Worm (Caenorhabditis elegans): ENCODE results near the gene phf-30.
A peak's percentile ranks its signal among the peaks of the same experiment; 100 is the strongest.

The phf-30 gene

DNA sequence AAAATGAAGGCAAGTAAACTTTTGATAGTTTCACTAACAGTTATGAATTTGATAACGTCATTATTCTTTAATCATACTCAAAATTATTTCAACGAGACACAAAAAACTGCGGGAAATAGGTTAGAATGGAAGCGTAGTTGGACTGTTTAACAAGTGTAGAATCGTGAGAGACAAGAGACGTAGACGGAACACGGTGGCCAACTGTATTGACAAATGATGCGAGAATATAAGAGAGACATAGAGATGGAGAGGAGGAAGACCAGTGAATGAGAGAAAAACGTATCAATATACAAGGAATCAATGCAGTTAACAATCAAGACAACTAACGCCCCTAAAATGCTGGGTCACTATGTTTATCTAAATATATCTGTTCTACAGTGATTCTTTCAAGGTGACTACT lies 23.2 kb upstream of the phf-30 start (continued):
- TF ChIP-seq unc-39 (tag; optimal IDR thresholded peaks at IDR 0.05) (no peak), Y5F2A.4 (GFP tag; optimal IDR thresholded peaks at IDR 0.05) (no peak), ceh-32 (tag; optimal IDR thresholded peaks at IDR 0.05; ENCODE audit: poor library complexity) (no peak), duxl-1 (tag; optimal IDR thresholded peaks at IDR 0.05; ENCODE audit: poor library complexity) (no peak), ZK337.2 (GFP tag; IDR thresholded peaks at IDR 0.05) (no peak), tag-97 (GFP tag; IDR thresholded peaks at IDR 0.05) (no peak), snpc-1.2 (GFP tag; IDR thresholded peaks at IDR 0.05) (no peak), nhr-28 (tag; optimal IDR thresholded peaks at IDR 0.05) (peak; percentile 88), nhr-77 (tag; optimal IDR thresholded peaks at IDR 0.05) (peak; percentile 23), madf-9 (GFP tag; conservative IDR thresholded peaks at IDR 0.05) (no peak), ceh-82 (tag; optimal IDR thresholded peaks at IDR 0.05) (no peak), unc-62 (GFP tag; optimal IDR thresholded peaks at IDR 0.05 in 1 of 2) (no peak), unc-62 (tag; optimal IDR thresholded peaks at IDR 0.05) (no peak), lsy-2 (tag; optimal IDR thresholded peaks at IDR 0.05) (peak in 1 of 2 experiments; percentile 24), zip-11 (GFP tag; IDR thresholded peaks at IDR 0.05) (no peak), set-16 (GFP tag; IDR thresholded peaks at IDR 0.05) (no peak), ctbp-1 (GFP tag; IDR thresholded peaks at IDR 0.05) (no peak), attf-4 (tag; optimal IDR thresholded peaks at IDR 0.05) (no peak), F10B5.3 (tag; optimal IDR thresholded peaks at IDR 0.05) (no peak), skn-1 (tag; optimal IDR thresholded peaks at IDR 0.05) (no peak), dve-1 (tag; optimal IDR thresholded peaks at IDR 0.05; ENCODE audit: insufficient read depth) (peak; percentile 69), madf-5 (GFP tag; IDR thresholded peaks at IDR 0.05) (no peak), ZK546.5 (tag; optimal IDR thresholded peaks at IDR 0.05) (no peak), daf-12 (tag; optimal IDR thresholded peaks at IDR 0.05) (no peak), mes-2 (tag; optimal IDR thresholded peaks at IDR 0.05; ENCODE audit: poor library complexity, severe bottlenecking) (no peak), lin-13 (GFP tag; optimal IDR thresholded peaks at IDR 0.05) (no peak), daf-19 (GFP tag; conservative IDR thresholded peaks at IDR 0.05) (no peak), spr-3 (GFP tag; optimal IDR thresholded peaks at IDR 0.05) (no peak), Y75B8A.6 (GFP tag; IDR thresholded peaks at IDR 0.05) (no peak), dmd-8 (GFP tag; IDR thresholded peaks at IDR 0.05) (no peak), lir-3 (tag; optimal IDR thresholded peaks at IDR 0.05) (no peak), nhr-42 (GFP tag; IDR thresholded peaks at IDR 0.05) (no peak), jun-1 (tag; optimal IDR thresholded peaks at IDR 0.05) (no peak), php-3 (GFP tag; IDR thresholded peaks at IDR 0.05) (no peak), egl-43 (GFP tag; IDR thresholded peaks at IDR 0.05) (no peak), zag-1 (tag; optimal IDR thresholded peaks at IDR 0.05) (no peak), lin-15B (tag; optimal IDR thresholded peaks at IDR 0.05) (no peak), lin-29 (GFP tag; IDR thresholded peaks at IDR 0.05) (no peak), nhr-11 (tag; optimal IDR thresholded peaks at IDR 0.05) (no peak), Y48G9A.11 (GFP tag; IDR thresholded peaks at IDR 0.05) (no peak), nhr-6 (tag; optimal IDR thresholded peaks at IDR 0.05) (peak; percentile 56), F37D6.2 (tag; optimal IDR thresholded peaks at IDR 0.05) (no peak), lin-39 (tag; optimal IDR thresholded peaks at IDR 0.05) (no peak), zfp-2 (tag; optimal IDR thresholded peaks at IDR 0.05) (no peak), zfp-3 (GFP tag; conservative IDR thresholded peaks at IDR 0.05) (no peak), hlh-30 (tag; optimal IDR thresholded peaks at IDR 0.05; ENCODE audit: insufficient read depth) (no peak), daf-8 (GFP tag; IDR thresholded peaks at IDR 0.05) (no peak), mep-1 (tag; optimal IDR thresholded peaks at IDR 0.05) (peak; percentile 38), daf-16 (GFP tag; optimal IDR thresholded peaks at IDR 0.05) (no peak), daf-16 (tag; optimal IDR thresholded peaks at IDR 0.05) (peak; percentile 83), mdt-29 (GFP tag; IDR thresholded peaks at IDR 0.05) (no peak), R02D3.7 (tag; optimal IDR thresholded peaks at IDR 0.05) (no peak), ceh-20 (GFP tag; IDR thresholded peaks at IDR 0.05) (no peak)

Data from whole organism, L4 larva.